Worm (Caenorhabditis elegans) whole organism, L2 larva: ENCODE results near the gene ech-3.

Experiments used
- egl-27 ChIP-seq: sonication (generic microtip); optimal IDR thresholded peaks from 3 replicates; lab custom pipeline; 2017; ENCODE audit warnings: missing biosample characterization, missing genetic modification reagents, missing genetic modification characterization
- fos-1 ChIP-seq: fragments of 150-350 bp; optimal IDR thresholded peaks from 2 replicates; lab custom pipeline; 2014; ENCODE audit warnings: missing biosample characterization, missing genetic modification characterization
- lsy-2 ChIP-seq, 2 experiments: fragments of 150-350 bp in 1 of 2; sonication (generic microtip) in 1 of 2; optimal IDR thresholded peaks; 2 replicates each; lab custom pipeline; 2014 to 2017; ENCODE audit warnings: missing biosample characterization in 2 of 2, missing genetic modification characterization in 2 of 2
- nhr-11 ChIP-seq: fragments of 150-350 bp; optimal IDR thresholded peaks from 2 replicates; lab custom pipeline; 2014; ENCODE audit warnings: missing biosample characterization, missing genetic modification characterization
- nhr-12 ChIP-seq: fragments of 150-350 bp; optimal IDR thresholded peaks from 2 replicates; lab custom pipeline; 2014; ENCODE audit warnings: missing biosample characterization, missing genetic modification characterization
- nhr-77 ChIP-seq: fragments of 150-350 bp; optimal IDR thresholded peaks from 2 replicates; lab custom pipeline; 2014; ENCODE audit warnings: missing biosample characterization, missing genetic modification characterization
- snpc-4 ChIP-seq: fragments of 150-350 bp; optimal IDR thresholded peaks from 2 replicates; lab custom pipeline; 2014; ENCODE audit warnings: missing biosample characterization, missing genetic modification characterization
- unc-55 ChIP-seq: fragments of 150-350 bp; sonication (generic microtip); optimal IDR thresholded peaks from 3 replicates; lab custom pipeline; 2014; ENCODE audit warnings: missing biosample characterization, missing genetic modification reagents, missing genetic modification characterization
- unc-62 ChIP-seq: fragments of 150-350 bp; optimal IDR thresholded peaks from 2 replicates; lab custom pipeline; 2014; ENCODE audit warnings: missing biosample characterization, missing genetic modification reagents, missing genetic modification characterization

DNA sequence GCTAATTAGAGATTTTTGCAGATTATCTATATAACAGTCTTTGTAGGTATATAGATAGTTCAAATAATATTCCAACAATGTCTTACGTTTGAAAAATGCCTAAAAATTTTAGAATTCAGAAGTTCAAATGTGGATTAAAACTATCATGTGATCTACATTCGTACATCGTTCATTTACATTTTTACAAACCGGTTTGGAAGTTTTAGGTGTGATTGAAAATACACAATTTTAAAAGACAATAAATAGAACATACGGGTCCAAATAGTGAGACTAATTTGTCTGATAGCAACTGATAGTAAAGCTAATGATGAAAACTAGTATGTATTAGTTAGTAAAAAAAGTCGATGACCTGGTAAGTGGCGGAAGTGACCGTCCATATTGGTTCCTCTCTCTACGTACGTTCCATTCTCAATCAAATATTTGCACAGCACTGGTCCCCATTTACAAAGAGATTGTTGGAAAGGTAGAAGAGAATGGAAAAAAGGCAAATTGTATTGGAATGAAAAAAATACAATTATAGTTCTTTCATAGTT lies 19.4 kb downstream of the ech-3 start:
- no peak for TF ChIP-seq nhr-11 (tag; lab: Kevin White, UChicago)
- TF ChIP-seq snpc-4 (tag; lab: Kevin White, UChicago): no peak
- no peak for TF ChIP-seq fos-1 (tag; lab: Kevin White, UChicago)
- TF ChIP-seq unc-55 (GFP tag; lab: Kevin White, UChicago): no peak
- TF ChIP-seq lsy-2 (tag; optimal IDR thresholded peaks at IDR 0.05; lab: Kevin White, UChicago): no peak
- no peak for TF ChIP-seq unc-62 (GFP tag; lab: Kevin White, UChicago)
- no peak for TF ChIP-seq nhr-12 (tag; lab: Kevin White, UChicago)
- TF ChIP-seq egl-27: no peak
- no peak for TF ChIP-seq nhr-77 (tag; lab: Kevin White, UChicago)
